Fruit fly (Drosophila melanogaster): ENCODE measurements around the gene how.

DNA sequence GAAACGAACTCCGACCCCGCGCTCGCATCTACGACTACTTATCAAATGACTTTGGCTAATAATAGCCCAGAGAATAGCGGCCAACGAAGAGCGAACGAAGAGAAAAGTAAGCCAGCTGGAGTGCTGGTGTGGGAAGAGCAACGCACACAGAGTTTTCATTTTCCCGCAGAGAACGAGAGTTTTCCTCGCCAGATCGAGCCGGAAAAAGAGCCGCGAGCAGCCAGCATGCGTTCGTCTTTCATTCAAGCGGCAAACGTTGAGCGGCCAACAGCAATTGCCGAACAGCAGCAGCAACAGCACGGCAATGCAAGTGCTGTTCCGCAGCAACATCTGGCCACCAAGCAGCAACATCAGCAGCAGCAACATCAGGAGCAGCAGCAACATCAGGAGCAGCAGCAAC is 82.9 kb downstream of the how start:
- TF ChIP-seq CG8478 (optimal IDR thresholded peaks at IDR 0.05) (no peak), CTCF (optimal IDR thresholded peaks at IDR 0.05) (no peak)

Data from S2 (cell line).